Fruit fly (Drosophila melanogaster) S2 (cell line): ENCODE measurements around the gene for.
A peak's percentile ranks its signal among the peaks of the same experiment; 100 is the strongest.

Experiments used
- CG8478 ChIP-seq: fragments of >200 bp; optimal IDR thresholded peaks from 2 replicates; lab custom pipeline; 2018
- CTCF ChIP-seq, 2 experiments: fragments of >200 bp; optimal IDR thresholded peaks; 2 replicates each; lab custom pipeline; 2018

The for gene

DNA sequence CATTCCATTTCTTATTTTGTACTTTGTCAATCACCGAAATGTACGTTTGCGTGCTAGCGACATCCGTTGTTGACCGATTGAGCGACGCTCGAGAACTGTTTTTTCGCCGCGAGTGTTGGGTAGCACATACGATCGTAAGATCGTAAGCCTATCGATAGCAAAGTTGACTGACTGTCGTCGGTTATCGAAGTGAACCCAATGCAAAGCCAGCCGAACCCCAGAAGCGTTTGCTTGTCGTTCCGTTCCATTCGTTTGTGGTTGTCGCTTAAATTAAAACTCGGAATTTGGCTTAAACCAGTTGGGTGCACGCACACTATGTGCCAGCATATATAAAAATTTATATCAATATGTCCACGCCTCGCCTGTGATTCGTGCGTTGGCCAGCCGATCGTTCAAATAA is 10.7 kb downstream of the for start:
- TF ChIP-seq CTCF (optimal IDR thresholded peaks at IDR 0.05; lab: Kevin White, UChicago), result no peak
- no peak for TF ChIP-seq CG8478 (lab: Kevin White, UChicago)

DNA sequence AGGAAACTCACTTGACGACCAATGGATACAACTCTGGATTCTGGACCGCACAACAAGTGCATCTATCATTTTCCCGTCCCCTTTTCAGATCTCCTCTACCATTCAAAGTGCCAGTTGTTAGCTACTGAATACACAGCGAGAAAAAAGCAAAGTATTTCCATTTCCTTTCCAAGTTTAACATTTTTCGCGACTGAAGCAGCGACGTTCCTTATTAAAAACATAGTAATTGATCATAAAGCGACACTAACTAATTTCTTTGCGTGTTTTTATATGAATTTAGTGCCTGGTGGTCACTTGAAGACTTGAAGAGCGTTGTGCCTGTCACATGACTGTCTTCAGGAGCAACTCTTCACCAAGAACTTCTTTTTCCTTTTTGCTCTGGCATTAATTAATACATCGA is 11.4 kb downstream of the for start:
- TF ChIP-seq CTCF (optimal IDR thresholded peaks at IDR 0.05; lab: Kevin White, UChicago) (no peak), CG8478 (lab: Kevin White, UChicago) (no peak)

DNA sequence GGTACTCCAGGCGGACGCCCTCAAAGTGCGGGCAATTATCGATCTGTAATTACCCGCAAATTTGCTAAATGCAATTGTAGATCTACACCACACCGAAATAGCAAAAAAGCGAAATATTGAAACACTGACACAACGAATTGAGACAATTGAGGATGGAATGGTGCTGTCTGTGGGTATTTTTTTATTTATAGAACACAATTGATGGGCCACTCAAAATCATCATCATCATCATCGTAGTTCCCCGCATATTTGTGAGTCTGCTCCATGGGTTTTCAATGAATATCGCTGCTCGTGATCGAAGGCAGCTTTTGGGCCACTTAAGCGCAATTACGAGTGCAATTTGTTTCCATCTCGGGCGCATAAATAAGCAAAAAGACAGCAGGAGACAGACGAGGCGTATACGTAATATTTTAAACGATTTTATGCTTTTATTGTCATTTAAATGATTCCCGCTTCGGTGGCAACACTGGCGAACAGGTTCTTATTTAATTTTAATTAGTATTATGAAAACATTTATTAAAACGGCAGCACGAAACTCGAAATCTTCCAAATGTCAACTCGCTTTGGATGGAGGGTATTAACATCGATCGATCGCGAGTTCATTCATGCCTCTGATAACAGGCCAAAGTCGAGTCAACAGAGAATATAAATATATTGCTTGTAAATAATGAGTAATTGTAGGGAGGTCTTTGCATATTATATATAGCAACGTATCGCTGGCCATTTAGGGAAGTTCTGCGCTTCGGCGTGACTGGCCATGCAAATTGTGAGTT is 14.4 kb downstream of the for start:
- TF ChIP-seq CG8478 (lab: Kevin White, UChicago) (no peak), CTCF (optimal IDR thresholded peaks at IDR 0.05; lab: Kevin White, UChicago) (no peak)

DNA sequence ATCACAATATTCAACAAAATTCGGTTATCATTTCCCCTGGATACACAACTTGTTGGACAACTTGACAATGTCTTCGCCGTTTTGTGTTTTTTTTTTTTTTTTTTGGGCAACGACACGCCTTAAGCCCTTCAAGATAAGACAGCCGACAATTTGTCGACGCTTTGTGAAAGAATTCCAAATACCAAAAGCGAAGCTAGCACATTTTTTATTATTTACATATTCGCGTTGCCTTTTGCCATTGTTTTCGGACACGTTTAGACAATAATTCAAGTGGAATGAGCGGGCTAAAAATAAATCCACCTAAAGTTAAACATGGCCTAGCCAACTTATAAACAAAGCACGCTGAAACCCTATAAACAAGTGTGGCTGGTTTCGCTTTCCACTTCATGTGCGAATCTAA is 15.8 kb downstream of the for start:
- no peak for TF ChIP-seq CG8478 (lab: Kevin White, UChicago)
- TF ChIP-seq CTCF (optimal IDR thresholded peaks at IDR 0.05; lab: Kevin White, UChicago), result no peak

DNA sequence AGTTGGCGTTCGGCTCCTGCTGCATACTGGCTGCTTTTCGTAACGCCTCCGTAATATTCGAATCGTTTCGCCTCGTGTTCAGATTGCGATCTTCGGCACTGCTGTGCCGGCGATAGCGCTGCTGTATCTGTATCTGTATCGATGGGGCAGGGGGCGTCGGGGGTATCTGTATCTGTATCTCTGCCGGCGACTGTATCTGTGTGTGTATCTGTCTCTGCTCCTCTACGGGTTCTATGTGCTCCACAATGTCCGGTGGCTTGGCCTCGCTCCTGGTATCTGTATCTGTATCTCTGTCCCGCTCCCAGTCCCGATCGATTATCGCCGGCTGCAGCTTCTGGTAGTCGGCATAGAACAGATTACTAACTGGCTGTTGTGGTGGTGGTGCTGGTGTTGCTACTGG is 16.8 kb downstream of the for start:
- TF ChIP-seq CTCF (optimal IDR thresholded peaks at IDR 0.05; lab: Kevin White, UChicago) (no peak), CG8478 (lab: Kevin White, UChicago) (no peak)

DNA sequence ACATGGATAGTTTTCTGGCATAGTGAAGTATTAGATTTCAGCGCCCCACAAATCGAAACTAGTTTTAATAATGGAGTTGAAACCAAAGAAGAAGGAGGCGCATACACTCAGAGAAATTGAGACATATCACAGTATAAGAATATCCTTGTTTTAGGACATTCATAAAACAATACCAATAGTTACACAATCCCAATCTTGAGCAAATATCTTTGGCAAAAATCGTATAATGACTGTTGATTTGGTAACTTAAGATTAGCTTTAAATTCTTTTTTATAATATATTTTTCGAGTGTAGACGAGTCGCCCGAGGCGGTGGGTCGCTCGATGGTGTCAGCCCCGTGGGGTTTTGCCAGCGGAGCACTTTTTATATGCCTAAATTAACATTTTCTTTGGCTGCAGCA is 21.3 kb downstream of the for start:
- no peak for TF ChIP-seq CTCF (optimal IDR thresholded peaks at IDR 0.05; lab: Kevin White, UChicago)
- TF ChIP-seq CG8478 (lab: Kevin White, UChicago), result no peak

DNA sequence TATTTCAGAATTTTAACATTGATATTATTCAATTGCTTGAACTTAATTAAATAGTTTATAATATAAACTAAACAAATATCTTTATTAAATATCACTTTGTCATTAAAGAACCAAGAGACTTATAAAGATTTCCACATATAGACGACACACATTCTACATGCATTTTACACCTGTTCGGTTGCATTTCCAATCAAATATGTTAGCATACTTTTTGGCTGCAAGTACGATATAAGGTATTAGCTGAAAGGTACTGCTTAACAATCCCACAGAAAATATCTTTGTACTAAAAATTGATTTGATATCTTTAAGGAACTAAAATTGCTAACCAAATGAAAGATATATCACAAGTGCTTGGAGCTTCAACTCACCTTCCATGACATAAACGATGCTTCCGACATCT is 22.9 kb downstream of the for start:
- TF ChIP-seq CG8478 (lab: Kevin White, UChicago) (no peak), CTCF (optimal IDR thresholded peaks at IDR 0.05; lab: Kevin White, UChicago) (peak; percentile 30 to 66)

DNA sequence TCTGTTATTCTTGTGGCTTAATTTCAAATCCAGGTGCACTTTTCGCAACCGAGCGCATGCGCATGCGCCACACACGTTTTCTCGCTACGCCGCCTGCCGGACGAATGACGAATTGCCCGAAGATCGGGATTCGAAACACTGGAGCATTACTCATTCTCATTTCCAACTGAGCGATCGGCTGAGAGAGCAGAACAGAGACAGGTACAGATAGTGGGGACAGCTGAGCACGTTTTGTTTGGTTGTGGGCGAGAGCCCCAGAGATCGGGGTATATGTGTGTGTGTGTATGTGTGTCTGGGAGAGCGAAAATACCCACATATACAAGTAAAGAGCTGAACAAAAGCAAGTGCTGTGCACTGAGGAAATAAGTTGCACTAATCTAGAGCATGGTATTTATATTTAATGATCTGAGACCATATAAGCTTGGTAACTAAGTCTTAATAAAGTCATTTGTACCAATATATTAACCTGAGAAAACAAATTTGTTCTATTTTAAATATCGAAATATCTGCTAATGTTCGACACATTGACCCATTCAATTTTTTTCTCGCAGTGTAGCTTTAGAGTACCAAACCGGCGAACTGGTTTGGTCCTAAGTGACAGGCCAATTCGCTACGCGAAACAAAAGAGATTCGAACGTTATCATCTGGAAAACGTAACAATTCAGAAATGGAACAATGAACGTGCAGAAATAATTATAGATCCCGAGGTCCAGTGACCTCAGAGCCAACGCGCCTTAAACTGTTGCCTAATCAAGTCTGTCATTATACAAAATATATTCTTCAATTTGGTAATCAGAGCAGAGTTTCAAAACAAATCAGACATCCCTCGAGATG is 24.5 kb downstream of the for start:
- peak; percentile 76 to 77 for TF ChIP-seq CTCF (optimal IDR thresholded peaks at IDR 0.05; lab: Kevin White, UChicago)
- no peak for TF ChIP-seq CG8478 (lab: Kevin White, UChicago)

DNA sequence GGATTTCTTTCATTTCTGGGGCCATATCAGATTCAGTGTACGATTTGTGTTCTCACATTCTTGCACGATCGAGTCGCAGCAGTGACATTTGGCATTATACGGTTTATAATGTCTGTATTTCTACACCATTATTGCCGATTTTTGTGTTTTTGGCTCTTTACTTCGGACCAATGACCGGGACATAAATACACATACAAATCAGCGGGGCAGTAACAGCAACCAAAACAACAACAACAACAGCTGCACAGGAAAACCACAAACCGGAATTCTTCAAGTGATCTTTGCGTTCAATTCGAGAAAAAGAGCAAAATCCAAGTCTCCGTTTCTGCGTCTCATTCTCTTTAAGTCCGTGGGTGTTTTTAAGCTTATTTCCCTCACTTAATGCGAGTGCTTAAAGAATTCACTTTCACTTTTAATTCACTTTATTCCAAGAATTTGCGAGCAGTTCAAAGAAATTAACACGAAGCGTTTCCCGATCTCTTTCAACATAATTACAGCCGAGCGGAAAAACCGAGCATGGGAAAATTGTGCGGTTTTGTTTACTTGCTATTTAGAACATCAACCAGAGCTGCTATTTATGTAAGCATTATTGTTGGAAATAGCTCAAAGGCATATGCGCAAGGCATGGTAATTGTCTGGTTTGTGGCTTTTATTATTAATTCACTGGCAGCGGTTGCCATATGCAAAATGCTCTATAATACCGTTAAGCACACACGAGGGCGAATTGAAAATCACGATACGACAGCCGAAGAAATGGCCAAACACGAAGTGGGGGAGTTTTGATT is 25.3 kb downstream of the for start:
- TF ChIP-seq CG8478 (lab: Kevin White, UChicago) (no peak), CTCF (optimal IDR thresholded peaks at IDR 0.05; lab: Kevin White, UChicago) (no peak)

DNA sequence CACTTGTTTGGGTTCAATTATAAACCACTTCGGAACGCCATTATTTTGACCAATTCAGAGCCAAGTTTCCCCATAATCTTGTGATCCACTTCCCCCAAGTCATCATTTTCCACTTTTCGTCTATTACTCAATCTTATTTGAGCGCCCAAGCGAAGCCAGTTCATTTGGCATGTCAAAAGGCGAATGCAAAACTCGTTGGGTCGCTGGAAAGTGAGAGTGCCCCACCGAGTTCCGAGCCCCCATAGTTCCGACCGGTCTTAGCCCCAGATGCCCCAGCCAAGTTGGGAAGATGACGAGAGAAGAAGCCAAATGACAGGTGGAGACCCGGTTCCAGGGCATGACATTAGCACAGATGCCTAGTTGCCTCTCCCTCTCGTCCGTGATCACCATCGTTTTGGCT is 26.0 kb downstream of the for start:
- TF ChIP-seq CG8478 (lab: Kevin White, UChicago) (no peak), CTCF (optimal IDR thresholded peaks at IDR 0.05; lab: Kevin White, UChicago) (no peak)

DNA sequence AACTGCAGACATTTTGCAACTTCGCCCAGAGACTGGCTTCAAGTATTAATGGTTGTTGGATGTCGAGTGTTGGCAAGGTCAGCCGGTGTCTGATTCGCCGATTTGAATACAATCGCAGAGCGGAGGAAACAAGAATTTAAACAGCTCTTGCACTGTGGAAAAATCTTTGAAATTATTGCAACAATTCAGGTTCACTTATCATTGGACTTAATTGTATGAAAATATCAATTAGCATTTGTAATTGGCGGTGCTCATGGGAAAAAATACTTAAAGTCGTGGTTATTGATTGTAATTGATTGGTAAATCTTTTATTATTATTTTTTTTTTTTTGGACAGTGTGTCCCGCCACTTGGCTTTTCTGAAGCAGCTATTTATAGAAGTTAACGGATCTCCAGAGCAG is 27.3 kb downstream of the for start:
- TF ChIP-seq CG8478 (lab: Kevin White, UChicago), result no peak
- no peak for TF ChIP-seq CTCF (optimal IDR thresholded peaks at IDR 0.05; lab: Kevin White, UChicago)

DNA sequence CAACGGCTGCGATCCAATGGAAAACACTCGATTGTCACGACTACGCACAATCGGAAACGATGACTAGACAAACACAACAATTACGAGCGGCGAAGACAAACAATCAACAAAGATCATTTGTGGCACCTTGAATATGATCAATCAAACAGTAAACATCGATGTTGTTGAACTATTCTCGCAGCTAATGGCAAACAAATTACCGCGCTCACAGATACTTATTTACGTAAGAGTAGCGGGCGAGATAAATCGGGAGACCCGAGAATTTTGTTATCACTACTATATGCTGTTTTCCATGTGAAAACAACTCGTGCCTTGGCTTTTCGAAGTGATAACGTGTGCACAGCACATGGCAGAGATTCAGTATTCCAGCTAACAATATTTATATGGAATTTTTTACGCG is 27.9 kb downstream of the for start:
- TF ChIP-seq CTCF (optimal IDR thresholded peaks at IDR 0.05; lab: Kevin White, UChicago) (no peak), CG8478 (lab: Kevin White, UChicago) (no peak)

DNA sequence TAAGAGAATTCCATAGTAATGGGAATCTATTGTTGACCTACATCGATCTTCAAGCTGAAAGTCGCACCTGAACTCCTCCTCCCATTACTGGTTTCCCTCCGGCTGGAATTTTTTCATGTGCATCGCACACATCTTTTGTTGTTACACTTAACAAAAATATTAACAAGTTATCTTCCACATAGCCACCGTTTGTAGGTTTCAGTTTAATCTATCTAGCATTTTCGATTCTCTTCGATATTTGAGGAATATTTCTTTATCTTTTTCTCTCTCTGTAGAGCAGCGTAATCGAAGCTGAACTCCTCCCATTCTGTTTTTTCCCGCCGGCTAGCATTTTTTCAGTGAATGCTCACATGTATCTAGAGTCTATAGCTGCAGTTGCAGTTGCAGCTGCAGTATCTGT is 32.0 kb downstream of the for start:
- no peak for TF ChIP-seq CG8478 (lab: Kevin White, UChicago)
- no peak for TF ChIP-seq CTCF (optimal IDR thresholded peaks at IDR 0.05; lab: Kevin White, UChicago)

DNA sequence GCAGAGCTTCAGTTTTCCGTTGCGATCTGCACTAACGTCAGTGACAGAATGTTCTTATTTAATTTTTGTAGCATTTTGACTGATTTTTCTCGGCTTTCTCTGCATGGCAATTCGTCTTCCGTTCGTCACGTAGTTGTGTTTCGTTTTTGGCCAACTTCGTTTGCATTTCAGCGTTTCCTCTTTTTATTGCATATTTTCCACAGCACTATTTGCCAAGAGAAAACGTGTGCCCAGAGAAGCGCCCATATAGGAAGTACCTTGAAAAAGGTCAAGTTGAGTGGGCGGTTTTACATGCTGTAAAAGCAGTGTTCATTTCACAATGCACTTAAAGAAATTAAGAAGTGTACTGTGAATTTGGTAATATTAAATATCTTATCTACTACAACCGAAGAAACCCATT is 35.1 kb downstream of the for start, which contains the start of gene CG15418:
TSS of gene CG15418 (minus strand) at position 101 of the 400 bp plus-strand sequence.
- TF ChIP-seq CG8478 (lab: Kevin White, UChicago), result no peak
- no peak for TF ChIP-seq CTCF (optimal IDR thresholded peaks at IDR 0.05; lab: Kevin White, UChicago)
